Worm (Caenorhabditis elegans) whole organism, L3 larva: ENCODE results near the gene rocf-1.

Experiments used
- ama-1 ChIP-seq: fragments of 150-350 bp; optimal IDR thresholded peaks from 2 replicates; lab custom pipeline; 2018
- egl-5 ChIP-seq: fragments of 150-350 bp; optimal IDR thresholded peaks from 2 replicates; lab custom pipeline; 2017; ENCODE audit warnings: missing biosample characterization, missing genetic modification reagents, missing genetic modification characterization, inconsistent platforms
- fkh-10 ChIP-seq: sonication (generic microtip); optimal IDR thresholded peaks from 2 replicates; lab custom pipeline; 2017; ENCODE audit warnings: missing biosample characterization, missing genetic modification reagents, missing genetic modification characterization
- fos-1 ChIP-seq: fragments of 150-350 bp; optimal IDR thresholded peaks from 2 replicates; lab custom pipeline; 2014; ENCODE audit warnings: missing biosample characterization, missing genetic modification characterization
- jun-1 ChIP-seq: fragments of 150-350 bp; optimal IDR thresholded peaks from 2 replicates; lab custom pipeline; 2014; ENCODE audit warnings: missing biosample characterization, missing genetic modification reagents, missing genetic modification characterization
- lin-15B ChIP-seq: fragments of 150-350 bp; optimal IDR thresholded peaks from 2 replicates; lab custom pipeline; 2014; ENCODE audit warnings: missing biosample characterization, missing genetic modification characterization
- lin-39 ChIP-seq: fragments of 150-350 bp; optimal IDR thresholded peaks from 2 replicates; lab custom pipeline; 2018; ENCODE audit warnings: missing biosample characterization, missing genetic modification reagents, missing genetic modification characterization
- mml-1 ChIP-seq: fragments of 150-350 bp; sonication (generic microtip); optimal IDR thresholded peaks from 3 replicates; lab custom pipeline; 2014; ENCODE audit warnings: missing biosample characterization, missing genetic modification characterization
- nhr-11 ChIP-seq: fragments of 150-350 bp; optimal IDR thresholded peaks from 2 replicates; lab custom pipeline; 2014; ENCODE audit warnings: missing biosample characterization, missing genetic modification characterization
- nhr-12 ChIP-seq: fragments of 150-350 bp; optimal IDR thresholded peaks from 2 replicates; lab custom pipeline; 2014; ENCODE audit warnings: missing biosample characterization, missing genetic modification characterization
- nhr-76 ChIP-seq: fragments of 150-350 bp; sonication (generic microtip); optimal IDR thresholded peaks from 5 replicates; lab custom pipeline; 2014; ENCODE audit warnings: missing biosample characterization, missing genetic modification characterization
- skn-1 ChIP-seq: fragments of 150-350 bp; optimal IDR thresholded peaks from 2 replicates; lab custom pipeline; 2014; ENCODE audit warnings: missing biosample characterization, missing genetic modification characterization
- unc-62 ChIP-seq: fragments of 150-350 bp; sonication (generic microtip); optimal IDR thresholded peaks from 4 replicates; lab custom pipeline; 2014; ENCODE audit warnings: missing biosample characterization, missing genetic modification reagents, missing genetic modification characterization
- ztf-4 ChIP-seq: fragments of 150-350 bp; optimal IDR thresholded peaks from 2 replicates; lab custom pipeline; 2014; ENCODE audit warnings: missing biosample characterization, missing genetic modification characterization

- TF ChIP-seq jun-1 (no peak), fos-1 (tag; lab: Kevin White, UChicago) (no peak), ama-1 (no peak), skn-1 (tag; lab: Kevin White, UChicago) (no peak), ztf-4 (tag; lab: Kevin White, UChicago) (no peak), nhr-76 (no peak), fkh-10 (no peak), nhr-11 (tag; lab: Kevin White, UChicago) (no peak), lin-15B (no peak), lin-39 (tag; lab: Kevin White, UChicago) (no peak), unc-62 (GFP tag; lab: Kevin White, UChicago) (no peak), mml-1 (no peak), egl-5 (tag; lab: Kevin White, UChicago) (no peak), nhr-12 (no peak)
Observed at ce11 chrV:15492518-15492917, 28.2 kb upstream of the rocf-1 start, which contains the start of gene str-264.
